Worm (Caenorhabditis elegans) whole organism, mixed stage, embryonic: ENCODE measurements around the gene K08H2.10.

ENCODE experiments used
- M03D4.4 ChIP-seq: sonication (generic microtip); optimal IDR thresholded peaks from 2 replicates; lab custom pipeline; 2017; ENCODE audit warnings: mild to moderate bottlenecking, missing genetic modification characterization, missing compliant biosample characterization
- bed-3 ChIP-seq: fragments of 200-800 bp; sonication (Bioruptor generic); optimal IDR thresholded peaks from 3 replicates; lab custom pipeline; 2018; ENCODE audit warnings: mild to moderate bottlenecking, missing genetic modification characterization, moderate library complexity, missing compliant biosample characterization
- blmp-1 ChIP-seq: fragments of 150-350 bp; optimal IDR thresholded peaks from 2 replicates; lab custom pipeline; 2014; ENCODE audit warnings: missing biosample characterization, missing genetic modification characterization
- ceh-39 ChIP-seq: fragments of 150-350 bp; optimal IDR thresholded peaks from 2 replicates; lab custom pipeline; 2014; ENCODE audit warnings: missing biosample characterization, missing genetic modification characterization
- ceh-43 ChIP-seq: fragments of 200-800 bp; sonication (Bioruptor generic); optimal IDR thresholded peaks from 2 replicates; lab custom pipeline; 2018; ENCODE audit warnings: mild to moderate bottlenecking, missing genetic modification characterization, moderate library complexity, missing compliant biosample characterization
- ceh-83 ChIP-seq: fragments of 200-800 bp; sonication (Bioruptor generic); optimal IDR thresholded peaks from 2 replicates; lab custom pipeline; 2018; ENCODE audit warnings: mild to moderate bottlenecking, missing genetic modification characterization, missing compliant biosample characterization
- ces-1 ChIP-seq: fragments of 150-350 bp; optimal IDR thresholded peaks from 2 replicates; lab custom pipeline; 2014; ENCODE audit warnings: missing biosample characterization, missing genetic modification reagents, missing genetic modification characterization
- cnd-1 ChIP-seq: fragments of 200-800 bp; sonication (Bioruptor generic); optimal IDR thresholded peaks from 2 replicates; lab custom pipeline; 2018; ENCODE audit warnings: mild to moderate bottlenecking, missing genetic modification characterization, missing compliant biosample characterization
- drap-1 ChIP-seq: fragments of 200-800 bp; sonication (Bioruptor generic); optimal IDR thresholded peaks from 3 replicates; lab custom pipeline; 2018; ENCODE audit warnings: mild to moderate bottlenecking, missing genetic modification characterization, missing compliant biosample characterization
- elt-1 ChIP-seq: sonication (generic microtip); optimal IDR thresholded peaks from 2 replicates; lab custom pipeline; 2017; ENCODE audit warnings: missing genetic modification characterization, mild to moderate bottlenecking, missing compliant biosample characterization, antibody characterized with exemption, moderate library complexity, borderline replicate concordance; ENCODE audit not compliant: insufficient read depth
- elt-3 ChIP-seq: fragments of 150-350 bp; optimal IDR thresholded peaks from 2 replicates; lab custom pipeline; 2014; ENCODE audit warnings: missing biosample characterization, missing genetic modification characterization
- flh-1 ChIP-seq: fragments of 200-800 bp; sonication (Bioruptor generic); optimal IDR thresholded peaks from 2 replicates; lab custom pipeline; 2018; ENCODE audit warnings: mild to moderate bottlenecking, missing genetic modification characterization, moderate library complexity, missing compliant biosample characterization
- ham-2 ChIP-seq: fragments of 200-800 bp; sonication (Bioruptor generic); optimal IDR thresholded peaks from 2 replicates; lab custom pipeline; 2018; ENCODE audit warnings: mild to moderate bottlenecking, missing genetic modification characterization, missing compliant biosample characterization
- hlh-1 ChIP-seq: fragments of 150-350 bp; optimal IDR thresholded peaks from 2 replicates; lab custom pipeline; 2014; ENCODE audit warnings: missing biosample characterization, missing genetic modification reagents, missing genetic modification characterization
- lin-13 ChIP-seq: fragments of 150-350 bp; optimal IDR thresholded peaks from 2 replicates; lab custom pipeline; 2014; ENCODE audit warnings: missing biosample characterization, missing genetic modification characterization
- lin-32 ChIP-seq: fragments of 200-800 bp; sonication (Bioruptor generic); optimal IDR thresholded peaks from 2 replicates; lab custom pipeline; 2018; ENCODE audit warnings: mild to moderate bottlenecking, missing genetic modification characterization, missing compliant biosample characterization
- lsy-2 ChIP-seq: fragments of 150-350 bp; optimal IDR thresholded peaks from 2 replicates; lab custom pipeline; 2014; ENCODE audit warnings: missing biosample characterization, missing genetic modification characterization
- mab-5 ChIP-seq: fragments of 150-350 bp; optimal IDR thresholded peaks from 2 replicates; lab custom pipeline; 2014; ENCODE audit warnings: missing biosample characterization, missing genetic modification characterization
- mep-1 ChIP-seq: fragments of 150-350 bp; optimal IDR thresholded peaks from 2 replicates; lab custom pipeline; 2017; ENCODE audit warnings: missing biosample characterization, missing genetic modification reagents, missing genetic modification characterization, inconsistent platforms
- mls-2 ChIP-seq: sonication (generic microtip); optimal IDR thresholded peaks from 2 replicates; lab custom pipeline; 2016; ENCODE audit warnings: mild to moderate bottlenecking, missing genetic modification characterization, moderate library complexity, missing compliant biosample characterization
- nhr-12 ChIP-seq: fragments of 150-350 bp; optimal IDR thresholded peaks from 2 replicates; lab custom pipeline; 2014; ENCODE audit warnings: missing biosample characterization, missing genetic modification characterization
- nhr-2 ChIP-seq: fragments of 150-350 bp; optimal IDR thresholded peaks from 2 replicates; lab custom pipeline; 2014; ENCODE audit warnings: missing biosample characterization, missing genetic modification characterization
- nhr-237 ChIP-seq: fragments of 150-350 bp; optimal IDR thresholded peaks from 2 replicates; lab custom pipeline; 2014; ENCODE audit warnings: missing biosample characterization, missing genetic modification characterization
- nhr-28 ChIP-seq: fragments of 150-350 bp; optimal IDR thresholded peaks from 2 replicates; lab custom pipeline; 2014; ENCODE audit warnings: missing biosample characterization, missing genetic modification characterization
- nhr-76 ChIP-seq: sonication (generic microtip); optimal IDR thresholded peaks from 2 replicates; lab custom pipeline; 2017; ENCODE audit warnings: missing biosample characterization, missing genetic modification characterization
- pha-4 ChIP-seq: fragments of 150-350 bp; optimal IDR thresholded peaks from 2 replicates; lab custom pipeline; 2018; ENCODE audit warnings: missing biosample characterization, missing genetic modification reagents, missing genetic modification characterization
- sem-2 ChIP-seq: fragments of 200-800 bp; sonication (Bioruptor generic); optimal IDR thresholded peaks from 2 replicates; lab custom pipeline; 2018; ENCODE audit warnings: mild to moderate bottlenecking, missing genetic modification characterization, missing compliant biosample characterization
- snpc-4 ChIP-seq: fragments of 150-350 bp; optimal IDR thresholded peaks from 2 replicates; lab custom pipeline; 2014; ENCODE audit warnings: missing biosample characterization, missing genetic modification characterization
- sptf-1 ChIP-seq: sonication (generic microtip); optimal IDR thresholded peaks from 2 replicates; lab custom pipeline; 2017; ENCODE audit warnings: mild to moderate bottlenecking, missing genetic modification characterization, moderate library complexity, missing compliant biosample characterization
- tbx-8 ChIP-seq: fragments of 200-800 bp; sonication (Bioruptor generic); optimal IDR thresholded peaks from 2 replicates; lab custom pipeline; 2018; ENCODE audit warnings: mild to moderate bottlenecking, missing genetic modification characterization, moderate library complexity, missing compliant biosample characterization
- unc-120 ChIP-seq: sonication (generic microtip); optimal IDR thresholded peaks from 2 replicates; lab custom pipeline; 2017; ENCODE audit warnings: missing genetic modification characterization, missing compliant biosample characterization; ENCODE audit not compliant: poor library complexity, severe bottlenecking
- unc-39 ChIP-seq: fragments of 150-350 bp; optimal IDR thresholded peaks from 2 replicates; lab custom pipeline; 2014; ENCODE audit warnings: missing biosample characterization, missing genetic modification characterization
- unc-62 ChIP-seq: fragments of 150-350 bp; optimal IDR thresholded peaks from 2 replicates; lab custom pipeline; 2014; ENCODE audit warnings: missing biosample characterization, missing genetic modification reagents, missing genetic modification characterization
- zip-8 ChIP-seq: fragments of 150-350 bp; optimal IDR thresholded peaks from 2 replicates; lab custom pipeline; 2014; ENCODE audit warnings: missing biosample characterization, missing genetic modification characterization
- ztf-11 ChIP-seq: fragments of 150-350 bp; optimal IDR thresholded peaks from 2 replicates; lab custom pipeline; 2014; ENCODE audit warnings: missing biosample characterization, missing genetic modification characterization

The K08H2.10 gene

ce11 chrX:13250163-13250562 is 7.4 kb upstream of the K08H2.10 start:
- TF ChIP-seq hlh-1 (tag; lab: Kevin White, UChicago) (no peak), M03D4.4 (tag; lab: Kevin White, UChicago) (no peak), lin-13 (no peak), pha-4 (tag; lab: Kevin White, UChicago) (no peak), ces-1 (GFP tag; lab: Kevin White, UChicago) (no peak), unc-120 (no peak), drap-1 (no peak), unc-39 (no peak)

- TF ChIP-seq mls-2 (peak; percentile 64), M03D4.4 (tag; lab: Kevin White, UChicago) (no peak), ceh-39 (tag; lab: Kevin White, UChicago) (no peak), ceh-83 (GFP tag; lab: Kevin White, UChicago) (no peak), lin-13 (peak; percentile 41), unc-62 (GFP tag; lab: Kevin White, UChicago) (peak; percentile 81), unc-120 (peak; percentile 76), bed-3 (GFP tag; lab: Kevin White, UChicago) (no peak), drap-1 (peak; percentile 3), flh-1 (no peak), tbx-8 (GFP tag; lab: Kevin White, UChicago) (no peak), elt-3 (tag; lab: Kevin White, UChicago) (no peak), elt-1 (peak; percentile 76), nhr-76 (no peak), nhr-12 (tag; lab: Kevin White, UChicago) (no peak), sptf-1 (tag; lab: Kevin White, UChicago) (peak; percentile 22), nhr-28 (tag; lab: Kevin White, UChicago) (no peak), snpc-4 (tag; lab: Kevin White, UChicago) (no peak), ztf-11 (no peak), cnd-1 (tag; lab: Kevin White, UChicago) (no peak), nhr-237 (tag; lab: Kevin White, UChicago) (peak; percentile 29), ham-2 (GFP tag; lab: Kevin White, UChicago) (peak; percentile 43), nhr-2 (tag; lab: Kevin White, UChicago) (peak; percentile 63), ces-1 (GFP tag; lab: Kevin White, UChicago) (peak; percentile 86), mep-1 (peak; percentile 85), sem-2 (no peak), lin-32 (no peak), unc-39 (no peak), lsy-2 (tag; lab: Kevin White, UChicago) (no peak), blmp-1 (no peak), ceh-43 (GFP tag; lab: Kevin White, UChicago) (peak; percentile 7), zip-8 (tag; lab: Kevin White, UChicago) (no peak), pha-4 (tag; lab: Kevin White, UChicago) (peak; percentile 72), hlh-1 (tag; lab: Kevin White, UChicago) (peak; percentile 94), mab-5 (tag; lab: Kevin White, UChicago) (no peak)
Measured at ce11 chrX:13251354-13251843, 6.2 kb upstream of the K08H2.10 start.

- TF ChIP-seq ham-2 (GFP tag; lab: Kevin White, UChicago) (no peak), mls-2 (no peak), hlh-1 (tag; lab: Kevin White, UChicago) (no peak), mab-5 (tag; lab: Kevin White, UChicago) (no peak), nhr-2 (tag; lab: Kevin White, UChicago) (no peak), flh-1 (no peak), ceh-39 (tag; lab: Kevin White, UChicago) (no peak), blmp-1 (no peak), nhr-237 (tag; lab: Kevin White, UChicago) (no peak), nhr-76 (no peak), lin-13 (no peak), lin-32 (no peak)
Measured at ce11 chrX:13251914-13252434, 5.6 kb upstream of the K08H2.10 start, which contains the start of gene nhr-32. nhr-32 (plus strand) TSS chrX:13251964.

ce11 chrX:13262195-13262594 is 4.6 kb downstream of the K08H2.10 start, which contains the start of gene K09A11.1:
K09A11.1 (plus strand) TSS chrX:13262495.
- TF ChIP-seq mab-5 (tag; lab: Kevin White, UChicago) (no peak), nhr-76 (no peak), mep-1 (no peak), unc-120 (no peak), flh-1 (no peak), unc-39 (no peak), lin-32 (no peak), ces-1 (GFP tag; lab: Kevin White, UChicago) (no peak), M03D4.4 (tag; lab: Kevin White, UChicago) (no peak), sptf-1 (tag; lab: Kevin White, UChicago) (no peak), cnd-1 (tag; lab: Kevin White, UChicago) (no peak), ztf-11 (no peak), snpc-4 (tag; lab: Kevin White, UChicago) (no peak)
